Fruit fly (Drosophila melanogaster) whole organism, embryonic: Measurements from ENCODE around the gene mRpL28.

ENCODE experiments used
- B-H1 ChIP-seq: fragments of 200-800 bp; sonication (Bioruptor generic); IDR thresholded peaks from 3 replicates; pipeline ENCODE4 v1.3.6; 2022; ENCODE audit warnings: missing biosample characterization, missing genetic modification characterization
- CG10147 ChIP-seq: fragments of 200-800 bp; sonication (Bioruptor generic); optimal IDR thresholded peaks from 2 replicates; lab custom pipeline; 2019; ENCODE audit warnings: missing biosample characterization, mild to moderate bottlenecking, missing genetic modification characterization, moderate library complexity
- CG12155 ChIP-seq: fragments of 200-800 bp; sonication (Bioruptor generic); optimal IDR thresholded peaks from 3 replicates; lab custom pipeline; 2016; ENCODE audit warnings: missing biosample characterization, missing genetic modification characterization
- CG12219 ChIP-seq: fragments of 200-800 bp; sonication (Bioruptor generic); optimal IDR thresholded peaks from 3 replicates; lab custom pipeline; 2018; ENCODE audit warnings: missing biosample characterization, mild to moderate bottlenecking, missing genetic modification characterization
- CG12391 ChIP-seq: fragments of 200-800 bp; sonication (Bioruptor generic); optimal IDR thresholded peaks from 3 replicates; lab custom pipeline; 2018; ENCODE audit warnings: missing biosample characterization, mild to moderate bottlenecking, missing genetic modification characterization, moderate library complexity
- CG12769 ChIP-seq: fragments of 200-800 bp; sonication (Bioruptor generic); optimal IDR thresholded peaks from 2 replicates; lab custom pipeline; 2019; ENCODE audit warnings: missing biosample characterization, mild to moderate bottlenecking, missing genetic modification characterization, moderate library complexity
- CG14441 ChIP-seq: fragments of 200-800 bp; sonication (Bioruptor generic); IDR thresholded peaks from 2 replicates; pipeline ENCODE4 v1.3.6; 2022; ENCODE audit warnings: missing biosample characterization, missing genetic modification characterization
- CG1603 ChIP-seq: fragments of 200-800 bp; sonication (Bioruptor generic); optimal IDR thresholded peaks from 2 replicates; lab custom pipeline; 2019; ENCODE audit warnings: missing biosample characterization, mild to moderate bottlenecking, missing genetic modification characterization, moderate library complexity
- CG17829 ChIP-seq: fragments of 200-800 bp; optimal IDR thresholded peaks from 2 replicates; lab custom pipeline; 2019; ENCODE audit warnings: missing biosample characterization, mild to moderate bottlenecking, missing genetic modification characterization, moderate library complexity
- CG2202 ChIP-seq: fragments of 200-800 bp; sonication (Bioruptor generic); optimal IDR thresholded peaks from 2 replicates; lab custom pipeline; 2018; ENCODE audit warnings: missing biosample characterization, mild to moderate bottlenecking, missing genetic modification characterization
- CG2678 ChIP-seq: fragments of 200-800 bp; sonication (Bioruptor generic); optimal IDR thresholded peaks from 3 replicates; lab custom pipeline; 2019; ENCODE audit warnings: missing biosample characterization, mild to moderate bottlenecking, missing genetic modification characterization, moderate library complexity
- CG3065 ChIP-seq: fragments of 200-800 bp; sonication (Bioruptor generic); optimal IDR thresholded peaks from 2 replicates; lab custom pipeline; 2016; ENCODE audit warnings: missing biosample characterization, missing genetic modification characterization
- CG34376 ChIP-seq: fragments of 200-800 bp; sonication (Bioruptor generic); optimal IDR thresholded peaks from 2 replicates; lab custom pipeline; 2018; ENCODE audit warnings: missing biosample characterization, mild to moderate bottlenecking, missing genetic modification characterization
- CG4282 ChIP-seq: fragments of 200-800 bp; sonication (Bioruptor generic); optimal IDR thresholded peaks from 2 replicates; lab custom pipeline; 2016; ENCODE audit warnings: missing biosample characterization, missing genetic modification characterization
- CG4707 ChIP-seq: fragments of 200-800 bp; sonication (Bioruptor generic); optimal IDR thresholded peaks from 2 replicates; lab custom pipeline; 2018; ENCODE audit warnings: missing biosample characterization, mild to moderate bottlenecking, missing genetic modification characterization, moderate library complexity
- CG6272 ChIP-seq: fragments of 200-800 bp; sonication (Bioruptor generic); IDR thresholded peaks from 2 replicates; pipeline ENCODE4 v1.3.6; 2022; ENCODE audit warnings: missing biosample characterization, missing genetic modification characterization
- CG7357 ChIP-seq: fragments of 200-800 bp; sonication (Bioruptor generic); IDR thresholded peaks from 3 replicates; pipeline ENCODE4 v1.3.6; 2022; ENCODE audit warnings: missing biosample characterization, missing genetic modification characterization
- CG7928 ChIP-seq: fragments of 200-800 bp; sonication (Bioruptor generic); optimal IDR thresholded peaks from 2 replicates; lab custom pipeline; 2017; ENCODE audit warnings: missing biosample characterization, mild to moderate bottlenecking, missing genetic modification characterization
- HmgZ ChIP-seq: fragments of 200-800 bp; sonication (Bioruptor generic); optimal IDR thresholded peaks from 2 replicates; lab custom pipeline; 2018; ENCODE audit warnings: missing biosample characterization, mild to moderate bottlenecking, missing genetic modification characterization
- Hmr ChIP-seq: fragments of 200-800 bp; sonication (Bioruptor generic); optimal IDR thresholded peaks from 3 replicates; lab custom pipeline; 2017; ENCODE audit warnings: mild to moderate bottlenecking, missing biosample characterization, missing genetic modification reagents, missing genetic modification characterization
- Hr51 ChIP-seq, 2 experiments: fragments of 200-800 bp; sonication (Bioruptor generic); optimal IDR thresholded peaks; 2 replicates in 1 of 2; 3 replicates in 1 of 2; lab custom pipeline; 2016 to 2018; ENCODE audit warnings: missing biosample characterization in 2 of 2, missing genetic modification characterization in 2 of 2, mild to moderate bottlenecking in 1 of 2, moderate library complexity in 1 of 2
- Hsf ChIP-seq: fragments of 200-800 bp; sonication (Bioruptor generic); optimal IDR thresholded peaks from 3 replicates; lab custom pipeline; 2016; ENCODE audit warnings: missing biosample characterization, missing genetic modification characterization
- Nf-YA ChIP-seq: fragments of 200-800 bp; sonication (Bioruptor generic); IDR thresholded peaks from 2 replicates; pipeline ENCODE4 v1.3.6; 2022; ENCODE audit warnings: missing biosample characterization, missing genetic modification characterization
- Ptx1 ChIP-seq: fragments of 200-800 bp; sonication (Bioruptor generic); IDR thresholded peaks from 2 replicates; pipeline ENCODE4 v1.3.6; 2022; ENCODE audit warnings: missing biosample characterization, missing genetic modification characterization
- Rfx ChIP-seq: fragments of 200-800 bp; sonication (Bioruptor generic); IDR thresholded peaks from 2 replicates; pipeline ENCODE4 v1.3.6; 2022; ENCODE audit warnings: missing biosample characterization, missing genetic modification characterization
- Vsx1 ChIP-seq: fragments of 200-800 bp; sonication (Bioruptor generic); optimal IDR thresholded peaks from 2 replicates; lab custom pipeline; 2017; ENCODE audit warnings: missing biosample characterization, mild to moderate bottlenecking, missing genetic modification characterization, missing genetic modification reagents
- bigmax ChIP-seq: fragments of 200-800 bp; sonication (Bioruptor generic); optimal IDR thresholded peaks from 2 replicates; lab custom pipeline; 2018; ENCODE audit warnings: missing biosample characterization, mild to moderate bottlenecking, missing genetic modification characterization
- bowl ChIP-seq: fragments of 200-800 bp; sonication (Bioruptor generic); IDR thresholded peaks from 2 replicates; pipeline ENCODE4 v1.3.6; 2022; ENCODE audit warnings: missing biosample characterization, missing genetic modification characterization
- cas ChIP-seq: fragments of 200-800 bp; sonication (Bioruptor generic); IDR thresholded peaks from 2 replicates; pipeline ENCODE4 v1.3.6; 2022; ENCODE audit warnings: missing biosample characterization, missing genetic modification characterization
- crp ChIP-seq, 2 experiments: fragments of 200-800 bp; sonication (Bioruptor generic); optimal IDR thresholded peaks; 2 replicates in 1 of 2; 3 replicates in 1 of 2; lab custom pipeline; 2017; ENCODE audit warnings: missing biosample characterization in 2 of 2, missing genetic modification characterization in 2 of 2, mild to moderate bottlenecking in 1 of 2, moderate library complexity in 1 of 2
- da ChIP-seq: fragments of 200-800 bp; sonication (Bioruptor generic); optimal IDR thresholded peaks from 2 replicates; lab custom pipeline; 2016; ENCODE audit warnings: missing biosample characterization, missing genetic modification characterization
- dysf ChIP-seq: fragments of 200-800 bp; sonication (Bioruptor generic); IDR thresholded peaks from 3 replicates; pipeline ENCODE4 v1.3.6; 2022; ENCODE audit warnings: missing biosample characterization, missing genetic modification characterization
- fd96Cb ChIP-seq: fragments of 200-800 bp; sonication (Bioruptor generic); optimal IDR thresholded peaks from 2 replicates; lab custom pipeline; 2018; ENCODE audit warnings: missing biosample characterization, mild to moderate bottlenecking, missing genetic modification characterization, moderate library complexity
- gcm ChIP-seq: fragments of 200-800 bp; sonication (Bioruptor generic); optimal IDR thresholded peaks from 2 replicates; lab custom pipeline; 2019; ENCODE audit warnings: missing biosample characterization, mild to moderate bottlenecking, missing genetic modification characterization, moderate library complexity
- ham ChIP-seq: fragments of 200-800 bp; sonication (Bioruptor generic); IDR thresholded peaks from 2 replicates; pipeline ENCODE4 v1.3.6; 2022; ENCODE audit warnings: missing biosample characterization, missing genetic modification characterization
- her ChIP-seq: fragments of 200-800 bp; sonication (Bioruptor generic); optimal IDR thresholded peaks from 2 replicates; lab custom pipeline; 2016; ENCODE audit warnings: missing biosample characterization, missing genetic modification characterization
- jigr1 ChIP-seq: fragments of 200-800 bp; sonication (Bioruptor generic); IDR thresholded peaks from 3 replicates; pipeline ENCODE4 v1.3.6; 2022; ENCODE audit warnings: missing biosample characterization, missing genetic modification characterization
- klu ChIP-seq: fragments of 200-800 bp; sonication (Bioruptor generic); IDR thresholded peaks from 2 replicates; pipeline ENCODE4 v1.3.6; 2022; ENCODE audit warnings: missing biosample characterization, missing genetic modification characterization
- lab ChIP-seq: fragments of 200-800 bp; sonication (Bioruptor generic); optimal IDR thresholded peaks from 3 replicates; lab custom pipeline; 2017; ENCODE audit warnings: missing biosample characterization, missing genetic modification characterization, mild to moderate bottlenecking, moderate library complexity, missing genetic modification reagents
- lov ChIP-seq, 2 experiments: fragments of 200-800 bp in 1 of 2; fragments of >200 bp in 1 of 2; sonication (Bioruptor generic) in 1 of 2; IDR thresholded peaks in 1 of 2; optimal IDR thresholded peaks in 1 of 2; 2 replicates in 1 of 2; 3 replicates in 1 of 2; pipeline versions ENCODE4 v1.3.6 to Lab custom; 2017 to 2022; ENCODE audit warnings: missing biosample characterization in 1 of 2, missing genetic modification characterization in 1 of 2
- pfk ChIP-seq: fragments of 200-800 bp; sonication (Bioruptor generic); optimal IDR thresholded peaks from 2 replicates; lab custom pipeline; 2018; ENCODE audit warnings: missing biosample characterization, mild to moderate bottlenecking, missing genetic modification characterization, moderate library complexity
- pzg ChIP-seq: fragments of 200-800 bp; sonication (Bioruptor generic); optimal IDR thresholded peaks from 3 replicates; lab custom pipeline; 2018; ENCODE audit warnings: missing biosample characterization, mild to moderate bottlenecking, missing genetic modification characterization, moderate library complexity
- ranshi ChIP-seq: fragments of 200-800 bp; sonication (Bioruptor generic); IDR thresholded peaks from 2 replicates; pipeline ENCODE4 v1.3.6; 2022; ENCODE audit warnings: missing biosample characterization, missing genetic modification characterization
- sna ChIP-seq: fragments of 200-800 bp; sonication (Bioruptor generic); IDR thresholded peaks from 2 replicates; pipeline ENCODE4 v1.3.6; 2022; ENCODE audit warnings: missing biosample characterization, missing genetic modification characterization; ENCODE audit not compliant: partially characterized antibody
- ssp ChIP-seq: fragments of 200-800 bp; sonication (Bioruptor generic); IDR thresholded peaks from 2 replicates; pipeline ENCODE4 v1.3.6; 2022; ENCODE audit warnings: missing biosample characterization, missing genetic modification characterization
- tll ChIP-seq, 2 experiments: fragments of 200-800 bp in 1 of 2; fragments of >200 bp in 1 of 2; sonication (Bioruptor generic) in 1 of 2; optimal IDR thresholded peaks; 2 replicates each; lab custom pipeline; 2017 to 2019; ENCODE audit warnings: missing biosample characterization in 2 of 2, missing genetic modification characterization in 2 of 2, mild to moderate bottlenecking in 1 of 2, moderate library complexity in 1 of 2
- zfh1 ChIP-seq: fragments of 200-800 bp; sonication (Bioruptor generic); IDR thresholded peaks from 3 replicates; pipeline ENCODE4 v1.3.6; 2022; ENCODE audit warnings: missing biosample characterization, missing genetic modification characterization

The mRpL28 gene

DNA sequence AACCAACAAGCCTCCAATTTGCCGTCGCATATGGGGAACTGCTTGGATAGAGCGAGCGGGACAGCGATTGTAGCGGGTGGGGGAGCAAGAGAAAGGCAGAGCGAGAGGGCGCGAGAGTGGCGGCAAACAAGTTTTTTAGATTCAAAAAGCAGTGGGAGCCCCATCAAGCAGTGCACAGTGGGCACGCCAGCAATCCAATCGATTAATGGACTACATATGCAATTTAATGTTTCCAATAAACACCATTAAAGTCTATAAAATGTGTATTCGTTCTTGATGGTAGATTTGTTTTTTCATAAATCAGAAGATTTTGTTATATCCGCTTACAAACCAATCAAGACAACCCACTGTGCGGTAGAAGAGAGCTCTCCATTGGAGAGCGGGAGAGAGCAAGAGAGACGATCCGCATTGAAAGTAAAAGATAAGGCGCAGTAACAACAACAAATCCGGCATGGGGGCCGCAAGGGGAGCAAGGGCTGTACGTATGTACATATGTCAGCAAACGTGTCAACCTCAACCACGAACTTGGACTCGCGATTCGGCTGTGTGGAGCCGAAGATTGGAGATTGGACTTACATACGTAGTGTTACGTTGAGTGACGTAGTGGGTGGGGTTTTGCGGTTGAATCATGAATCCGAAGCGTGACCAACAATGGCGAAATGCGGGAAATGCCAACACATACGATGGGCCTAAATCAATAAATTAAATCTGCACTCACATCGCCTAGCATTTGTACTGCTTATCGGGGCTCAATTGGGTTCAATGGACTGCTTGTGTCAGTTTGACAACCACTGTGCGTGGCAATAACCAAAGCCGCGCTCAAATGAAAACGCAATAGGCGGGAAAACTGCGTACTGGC lies 23.9 kb downstream of the mRpL28 start (continued):
- TF ChIP-seq CG12155 (GFP tag; lab: Kevin White, UChicago): peak; percentile 98
- TF ChIP-seq cas: peak; percentile 98
- peak; percentile 98 for TF ChIP-seq bowl (GFP tag; lab: Robert Waterston, UW)
- TF ChIP-seq crp (GFP tag; optimal IDR thresholded peaks at IDR 0.05; lab: Kevin White, UChicago): peak; percentile 35 to 77
- TF ChIP-seq fd96Cb (tag; lab: Kevin White, UChicago): peak; percentile 99
- TF ChIP-seq tll (GFP tag; optimal IDR thresholded peaks at IDR 0.05; lab: Kevin White, UChicago): no peak
- peak; percentile 97 for TF ChIP-seq CG34376 (GFP tag; lab: Kevin White, UChicago)
- TF ChIP-seq dysf (GFP tag; lab: Robert Waterston, UW): peak; percentile 99
- TF ChIP-seq CG14441 (GFP tag; lab: Robert Waterston, UW): peak; percentile 99
- TF ChIP-seq CG17829 (tag; lab: Kevin White, UChicago): peak; percentile 99
- peak; percentile 99 for TF ChIP-seq gcm
- peak; percentile 99 for TF ChIP-seq CG2678 (tag; lab: Kevin White, UChicago)
- TF ChIP-seq lov (optimal IDR thresholded peaks at IDR 0.05; lab: Kevin White, UChicago): no peak
- TF ChIP-seq lov (GFP tag; IDR thresholded peaks at IDR 0.05; lab: Robert Waterston, UW): peak; percentile 98
- peak; percentile 95 for TF ChIP-seq ssp
- TF ChIP-seq da (GFP tag; lab: Kevin White, UChicago): peak; percentile 99
- TF ChIP-seq CG12769 (tag; lab: Kevin White, UChicago): peak; percentile 99
- TF ChIP-seq CG7928 (GFP tag; lab: Kevin White, UChicago): peak; percentile 82
- TF ChIP-seq CG12219 (GFP tag; lab: Kevin White, UChicago): peak; percentile 99
- TF ChIP-seq Nf-YA (GFP tag; lab: Robert Waterston, UW): peak; percentile 98
- TF ChIP-seq CG7357: peak; percentile 96
- TF ChIP-seq lab (GFP tag; lab: Kevin White, UChicago): peak; percentile 99
- TF ChIP-seq her: peak; percentile 97
- peak; percentile 99 for TF ChIP-seq CG2202
- peak; percentile 96 for TF ChIP-seq Vsx1
- peak; percentile 100 for TF ChIP-seq Rfx (GFP tag; lab: Robert Waterston, UW)
- TF ChIP-seq CG10147 (GFP tag; lab: Kevin White, UChicago): peak; percentile 97
- peak; percentile 99 for TF ChIP-seq B-H1 (GFP tag; lab: Robert Waterston, UW)
- peak; percentile 80 for TF ChIP-seq bigmax (GFP tag; lab: Kevin White, UChicago)
- TF ChIP-seq Hr51 (GFP tag; optimal IDR thresholded peaks at IDR 0.05; lab: Kevin White, UChicago): peak; percentile 98 to 99
- TF ChIP-seq Hsf (GFP tag; lab: Kevin White, UChicago): peak; percentile 99
- peak; percentile 98 for TF ChIP-seq CG3065 (GFP tag; lab: Kevin White, UChicago)
- no peak; the same call in 1 of the 2 replicates for TF ChIP-seq ham (GFP tag; lab: Robert Waterston, UW)
- peak; percentile 41 for TF ChIP-seq pzg (GFP tag; lab: Kevin White, UChicago)
- peak; percentile 98 for TF ChIP-seq Hmr (GFP tag; lab: Kevin White, UChicago)
- TF ChIP-seq sna (GFP tag; lab: Robert Waterston, UW): peak; percentile 52; the same call in 1 of the 2 replicates
- TF ChIP-seq ranshi (GFP tag; lab: Robert Waterston, UW): peak; percentile 99
- TF ChIP-seq Ptx1: peak; percentile 99
- TF ChIP-seq klu (GFP tag; lab: Robert Waterston, UW): peak; percentile 98
- peak; percentile 99 for TF ChIP-seq CG1603 (tag; lab: Kevin White, UChicago)
- TF ChIP-seq CG12391: peak; percentile 99
- TF ChIP-seq jigr1 (GFP tag; lab: Robert Waterston, UW): peak; percentile 99
- TF ChIP-seq HmgZ (tag; lab: Kevin White, UChicago): peak; percentile 99
- peak; percentile 99 for TF ChIP-seq CG4282 (GFP tag; lab: Kevin White, UChicago)
- TF ChIP-seq CG6272 (GFP tag; lab: Robert Waterston, UW): peak; percentile 99
- peak; percentile 50 for TF ChIP-seq pfk (GFP tag; lab: Kevin White, UChicago)
- TF ChIP-seq zfh1 (GFP tag; lab: Robert Waterston, UW): peak; percentile 100
- TF ChIP-seq CG4707 (GFP tag; lab: Kevin White, UChicago): peak; percentile 100
